Fruit fly (Drosophila melanogaster) whole organism, embryonic: Measurements from ENCODE around the gene beta'COP.
A peak's percentile ranks its signal among the peaks of the same experiment; 100 is the strongest.

Experiments
- CG10462 ChIP-seq: fragments of 200-800 bp; sonication (Bioruptor generic); optimal IDR thresholded peaks from 2 replicates; lab custom pipeline; 2016; ENCODE audit warnings: missing biosample characterization, missing genetic modification characterization
- CG12104 ChIP-seq: fragments of 200-800 bp; sonication (Bioruptor generic); optimal IDR thresholded peaks from 3 replicates; lab custom pipeline; 2016; ENCODE audit warnings: missing biosample characterization, missing genetic modification characterization
- CG12219 ChIP-seq: fragments of 200-800 bp; sonication (Bioruptor generic); optimal IDR thresholded peaks from 3 replicates; lab custom pipeline; 2018; ENCODE audit warnings: missing biosample characterization, mild to moderate bottlenecking, missing genetic modification characterization
- CG12659 ChIP-seq: fragments of 200-800 bp; sonication (Bioruptor generic); optimal IDR thresholded peaks from 3 replicates; lab custom pipeline; 2017; ENCODE audit warnings: mild to moderate bottlenecking, missing biosample characterization, missing genetic modification reagents, missing genetic modification characterization
- CG13123 ChIP-seq: fragments of 200-800 bp; sonication (Bioruptor generic); optimal IDR thresholded peaks from 2 replicates; lab custom pipeline; 2016; ENCODE audit warnings: missing biosample characterization, missing genetic modification characterization
- CG15479 ChIP-seq: fragments of 200-800 bp; sonication (Bioruptor generic); optimal IDR thresholded peaks from 3 replicates; lab custom pipeline; 2019; ENCODE audit warnings: missing biosample characterization, mild to moderate bottlenecking, missing genetic modification characterization, moderate library complexity
- CG1647 ChIP-seq: fragments of 200-800 bp; sonication (Bioruptor generic); optimal IDR thresholded peaks from 3 replicates; lab custom pipeline; 2016; ENCODE audit warnings: missing biosample characterization, missing genetic modification characterization
- CG17186 ChIP-seq: fragments of 200-800 bp; sonication (Bioruptor generic); optimal IDR thresholded peaks from 3 replicates; lab custom pipeline; 2017; ENCODE audit warnings: missing biosample characterization, missing genetic modification reagents, missing genetic modification characterization
- CG17829 ChIP-seq: fragments of 200-800 bp; optimal IDR thresholded peaks from 2 replicates; lab custom pipeline; 2019; ENCODE audit warnings: missing biosample characterization, mild to moderate bottlenecking, missing genetic modification characterization, moderate library complexity
- CG31388 ChIP-seq: fragments of 200-800 bp; sonication (Bioruptor generic); optimal IDR thresholded peaks from 2 replicates; lab custom pipeline; 2016; ENCODE audit warnings: missing biosample characterization, missing genetic modification characterization
- CG31441 ChIP-seq: fragments of 200-800 bp; sonication (Bioruptor generic); IDR thresholded peaks from 2 replicates; pipeline ENCODE4 v1.3.6; 2022; ENCODE audit warnings: missing biosample characterization, missing genetic modification characterization
- CG3407 ChIP-seq: fragments of 200-800 bp; sonication (Bioruptor generic); optimal IDR thresholded peaks from 2 replicates; lab custom pipeline; 2018; ENCODE audit warnings: missing biosample characterization, mild to moderate bottlenecking, missing genetic modification characterization
- CG3838 ChIP-seq: fragments of 200-800 bp; sonication (Bioruptor generic); optimal IDR thresholded peaks from 3 replicates; lab custom pipeline; 2016; ENCODE audit warnings: missing biosample characterization, missing genetic modification characterization
- CG4404 ChIP-seq: fragments of 200-800 bp; sonication (Bioruptor generic); IDR thresholded peaks from 2 replicates; pipeline ENCODE4 v1.3.6; 2022; ENCODE audit warnings: missing biosample characterization, missing genetic modification characterization
- CG5953 ChIP-seq: fragments of 200-800 bp; sonication (Bioruptor generic); IDR thresholded peaks from 2 replicates; pipeline ENCODE4 v1.3.6; 2022; ENCODE audit warnings: missing biosample characterization, missing genetic modification characterization
- CG6654 ChIP-seq: fragments of 200-800 bp; sonication (Bioruptor generic); optimal IDR thresholded peaks from 2 replicates; lab custom pipeline; 2017; ENCODE audit warnings: missing biosample characterization, mild to moderate bottlenecking, missing genetic modification characterization
- CG7745 ChIP-seq: fragments of 200-800 bp; sonication (Bioruptor generic); optimal IDR thresholded peaks from 2 replicates; lab custom pipeline; 2018; ENCODE audit warnings: missing biosample characterization, mild to moderate bottlenecking, missing genetic modification characterization, moderate library complexity
- CG7928 ChIP-seq: fragments of 200-800 bp; sonication (Bioruptor generic); optimal IDR thresholded peaks from 2 replicates; lab custom pipeline; 2017; ENCODE audit warnings: missing biosample characterization, mild to moderate bottlenecking, missing genetic modification characterization
- CG8924 ChIP-seq: fragments of 200-800 bp; optimal IDR thresholded peaks from 3 replicates; lab custom pipeline; 2019; ENCODE audit warnings: missing biosample characterization, mild to moderate bottlenecking, missing genetic modification characterization, moderate library complexity
- Camta ChIP-seq: fragments of 200-800 bp; sonication (Bioruptor generic); optimal IDR thresholded peaks from 2 replicates; lab custom pipeline; 2016; ENCODE audit warnings: missing biosample characterization, missing genetic modification characterization
- Chrac-16 ChIP-seq: fragments of 200-800 bp; sonication (Bioruptor generic); optimal IDR thresholded peaks from 3 replicates; lab custom pipeline; 2016; ENCODE audit warnings: missing biosample characterization, missing genetic modification characterization
- Dad ChIP-seq: fragments of 200-800 bp; sonication (Bioruptor generic); optimal IDR thresholded peaks from 3 replicates; lab custom pipeline; 2016; ENCODE audit warnings: missing biosample characterization, missing genetic modification characterization
- Dp ChIP-seq: fragments of 200-800 bp; sonication (Bioruptor generic); optimal IDR thresholded peaks from 2 replicates; lab custom pipeline; 2018; ENCODE audit warnings: missing biosample characterization, mild to moderate bottlenecking, missing genetic modification characterization, moderate library complexity
- Hey ChIP-seq: fragments of 200-800 bp; sonication (Bioruptor generic); optimal IDR thresholded peaks from 3 replicates; lab custom pipeline; 2018; ENCODE audit warnings: missing biosample characterization, mild to moderate bottlenecking, missing genetic modification characterization
- Jarid2 ChIP-seq: fragments of 200-800 bp; sonication (Bioruptor generic); optimal IDR thresholded peaks from 3 replicates; lab custom pipeline; 2017; ENCODE audit warnings: mild to moderate bottlenecking, missing biosample characterization, missing genetic modification reagents, missing genetic modification characterization
- NfI ChIP-seq: fragments of 200-800 bp; sonication (Bioruptor generic); optimal IDR thresholded peaks from 3 replicates; lab custom pipeline; 2018; ENCODE audit warnings: missing biosample characterization, mild to moderate bottlenecking, missing genetic modification characterization, moderate library complexity
- PHDP ChIP-seq: fragments of 200-800 bp; sonication (Bioruptor generic); optimal IDR thresholded peaks from 3 replicates; lab custom pipeline; 2018; ENCODE audit warnings: missing biosample characterization, mild to moderate bottlenecking, missing genetic modification characterization, moderate library complexity
- Ravus ChIP-seq: fragments of 200-800 bp; sonication (Bioruptor generic); IDR thresholded peaks from 2 replicates; pipeline ENCODE4 v1.3.6; 2022; ENCODE audit warnings: missing biosample characterization, missing genetic modification characterization
- Stat92E ChIP-seq, 3 experiments: fragments of >200 bp in 2 of 3; fragments of 200-800 bp in 1 of 3; sonication (Bioruptor generic) in 1 of 3; optimal IDR thresholded peaks; 2 replicates each; lab custom pipeline; 2017 to 2019; ENCODE audit warnings: missing biosample characterization in 3 of 3, missing genetic modification characterization in 3 of 3, mild to moderate bottlenecking in 1 of 3, moderate library complexity in 1 of 3
- Taf1 ChIP-seq: fragments of 200-800 bp; sonication (Bioruptor generic); IDR thresholded peaks from 2 replicates; pipeline ENCODE4 v1.3.6; 2022; ENCODE audit warnings: missing biosample characterization, missing genetic modification characterization
- amos ChIP-seq: fragments of 200-800 bp; sonication (Bioruptor generic); IDR thresholded peaks from 2 replicates; pipeline ENCODE4 v1.3.6; 2022; ENCODE audit warnings: missing biosample characterization, missing genetic modification characterization; ENCODE audit not compliant: partially characterized antibody
- bab2 ChIP-seq: fragments of 200-800 bp; sonication (Bioruptor generic); optimal IDR thresholded peaks from 2 replicates; lab custom pipeline; 2016; ENCODE audit warnings: missing biosample characterization, missing genetic modification characterization
- bcd ChIP-seq: fragments of 200-800 bp; sonication (Bioruptor generic); optimal IDR thresholded peaks from 2 replicates; lab custom pipeline; 2017; ENCODE audit warnings: missing biosample characterization, mild to moderate bottlenecking, missing genetic modification characterization
- cas ChIP-seq: fragments of 200-800 bp; sonication (Bioruptor generic); IDR thresholded peaks from 2 replicates; pipeline ENCODE4 v1.3.6; 2022; ENCODE audit warnings: missing biosample characterization, missing genetic modification characterization
- chn ChIP-seq: fragments of 200-800 bp; sonication (Bioruptor generic); optimal IDR thresholded peaks from 2 replicates; lab custom pipeline; 2016; ENCODE audit warnings: missing biosample characterization, missing genetic modification characterization
- da ChIP-seq: fragments of 200-800 bp; sonication (Bioruptor generic); optimal IDR thresholded peaks from 2 replicates; lab custom pipeline; 2016; ENCODE audit warnings: missing biosample characterization, missing genetic modification characterization
- ems ChIP-seq: fragments of 200-800 bp; sonication (Bioruptor generic); optimal IDR thresholded peaks from 3 replicates; lab custom pipeline; 2016; ENCODE audit warnings: missing biosample characterization, missing genetic modification characterization
- fd64A ChIP-seq: fragments of 200-800 bp; sonication (Bioruptor generic); optimal IDR thresholded peaks from 3 replicates; lab custom pipeline; 2018; ENCODE audit warnings: missing biosample characterization, mild to moderate bottlenecking, missing genetic modification characterization
- ind ChIP-seq: fragments of 200-800 bp; sonication (Bioruptor generic); optimal IDR thresholded peaks from 3 replicates; lab custom pipeline; 2016; ENCODE audit warnings: missing biosample characterization, missing genetic modification characterization
- klu ChIP-seq: fragments of 200-800 bp; sonication (Bioruptor generic); IDR thresholded peaks from 2 replicates; pipeline ENCODE4 v1.3.6; 2022; ENCODE audit warnings: missing biosample characterization, missing genetic modification characterization
- lbe ChIP-seq: fragments of 200-800 bp; sonication (Bioruptor generic); optimal IDR thresholded peaks from 2 replicates; lab custom pipeline; 2016; ENCODE audit warnings: missing biosample characterization, mild to moderate bottlenecking, missing genetic modification characterization
- odd ChIP-seq: fragments of 200-800 bp; sonication (Bioruptor generic); optimal IDR thresholded peaks from 2 replicates; lab custom pipeline; 2017; ENCODE audit warnings: missing biosample characterization, mild to moderate bottlenecking, missing genetic modification characterization
- onecut ChIP-seq: fragments of 200-800 bp; sonication (Bioruptor generic); IDR thresholded peaks from 2 replicates; pipeline ENCODE4 v1.3.6; 2022; ENCODE audit warnings: missing biosample characterization, missing genetic modification characterization
- otp ChIP-seq: fragments of 200-800 bp; sonication (Bioruptor generic); IDR thresholded peaks from 3 replicates; pipeline ENCODE4, ENCODE4 v1.3.6; 2022; ENCODE audit warnings: missing biosample characterization, missing genetic modification characterization
- pzg ChIP-seq: fragments of 200-800 bp; sonication (Bioruptor generic); optimal IDR thresholded peaks from 3 replicates; lab custom pipeline; 2018; ENCODE audit warnings: missing biosample characterization, mild to moderate bottlenecking, missing genetic modification characterization, moderate library complexity
- sens ChIP-seq: fragments of 200-800 bp; sonication (Bioruptor generic); peaks from one replicate; lab custom pipeline; 2016; ENCODE audit warnings: missing biosample characterization, missing genetic modification characterization
- sisA ChIP-seq: fragments of 200-800 bp; sonication (Bioruptor generic); IDR thresholded peaks from 2 replicates; pipeline ENCODE4 v1.3.6; 2022; ENCODE audit warnings: missing biosample characterization, missing genetic modification characterization
- slbo ChIP-seq: fragments of 200-800 bp; sonication (Bioruptor generic); IDR thresholded peaks from 2 replicates; pipeline ENCODE4 v1.3.6; 2022; ENCODE audit warnings: missing biosample characterization, missing genetic modification characterization
- so ChIP-seq: fragments of 200-800 bp; sonication (Bioruptor generic); IDR thresholded peaks from 3 replicates; pipeline ENCODE4 v1.3.6; 2022; ENCODE audit warnings: missing biosample characterization, missing genetic modification characterization
- tin ChIP-seq: fragments of 200-800 bp; sonication (Bioruptor generic); optimal IDR thresholded peaks from 3 replicates; lab custom pipeline; 2016; ENCODE audit warnings: missing biosample characterization, missing genetic modification characterization
- trem ChIP-seq: fragments of 200-800 bp; optimal IDR thresholded peaks from 3 replicates; lab custom pipeline; 2019; ENCODE audit warnings: missing biosample characterization, mild to moderate bottlenecking, missing genetic modification characterization, moderate library complexity
- twi ChIP-seq: fragments of 200-800 bp; optimal IDR thresholded peaks from 2 replicates; lab custom pipeline; 2019; ENCODE audit warnings: missing biosample characterization, mild to moderate bottlenecking, missing genetic modification characterization, moderate library complexity

The beta'COP gene

DNA sequence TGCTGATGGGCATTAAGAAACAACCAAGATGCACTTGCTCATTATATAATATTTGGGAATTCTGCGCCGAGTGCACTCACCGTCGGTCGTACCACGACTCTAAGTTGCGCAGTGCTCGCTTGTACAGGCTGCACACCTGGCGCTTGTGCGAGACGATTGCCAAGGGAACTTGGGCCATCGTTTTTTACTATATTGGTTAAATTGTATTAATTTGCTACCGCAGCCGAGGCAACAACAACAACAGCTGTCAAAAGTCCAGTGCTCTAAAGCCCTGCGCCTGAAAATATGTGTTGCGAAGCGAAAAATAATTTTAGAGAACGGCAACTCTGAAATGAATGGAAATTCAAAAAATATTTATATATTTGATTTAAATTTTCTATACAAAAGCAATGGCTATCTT lies 7.9 kb upstream of the beta'COP start, which contains the start of gene ND-B22 (continued):
- TF ChIP-seq CG8924 (tag; lab: Kevin White, UChicago) (peak; percentile 32), Hey (tag; lab: Kevin White, UChicago) (no peak), CG12219 (GFP tag; lab: Kevin White, UChicago) (no peak), sens (GFP tag; lab: Kevin White, UChicago) (peak; percentile 64), so (GFP tag; lab: Robert Waterston, UW) (no peak), CG17829 (peak; percentile 31), CG3838 (no peak), chn (GFP tag; lab: Kevin White, UChicago) (peak; percentile 30), bcd (GFP tag; lab: Kevin White, UChicago) (peak; percentile 37), klu (GFP tag; lab: Robert Waterston, UW) (no peak), otp (GFP tag; lab: Robert Waterston, UW) (no peak), CG5953 (GFP tag; lab: Robert Waterston, UW) (no peak), CG13123 (GFP tag; lab: Kevin White, UChicago) (no peak), odd (peak; percentile 32), fd64A (GFP tag; lab: Kevin White, UChicago) (no peak), twi (tag; lab: Kevin White, UChicago) (peak; percentile 12), CG7928 (GFP tag; lab: Kevin White, UChicago) (no peak), CG12659 (GFP tag; lab: Kevin White, UChicago) (peak; percentile 76), CG31388 (GFP tag; lab: Kevin White, UChicago) (no peak), onecut (GFP tag; lab: Robert Waterston, UW) (no peak), cas (GFP tag; lab: Robert Waterston, UW) (no peak), CG10462 (GFP tag; lab: Kevin White, UChicago) (no peak), CG17186 (GFP tag; lab: Kevin White, UChicago) (no peak), Camta (GFP tag; lab: Kevin White, UChicago) (no peak), lbe (GFP tag; lab: Kevin White, UChicago) (peak; percentile 56), trem (peak; percentile 39), CG7745 (tag; lab: Kevin White, UChicago) (no peak), tin (GFP tag; lab: Kevin White, UChicago) (peak; percentile 46), ems (GFP tag; lab: Kevin White, UChicago) (peak; percentile 26), CG31441 (peak; percentile 39; the same call in 1 of the 2 replicates), CG12104 (no peak), sisA (GFP tag; lab: Robert Waterston, UW) (no peak), Dp (GFP tag; lab: Kevin White, UChicago) (peak; percentile 88), Dad (GFP tag; lab: Kevin White, UChicago) (peak; percentile 50), da (no peak), CG4404 (GFP tag; lab: Robert Waterston, UW) (no peak), NfI (peak; percentile 68), PHDP (tag; lab: Kevin White, UChicago) (peak; percentile 24), amos (GFP tag; lab: Robert Waterston, UW) (peak; percentile 30; the same call in 1 of the 2 replicates), Taf1 (GFP tag; lab: Robert Waterston, UW) (no peak), ind (GFP tag; lab: Kevin White, UChicago) (peak; percentile 46), Chrac-16 (GFP tag; lab: Kevin White, UChicago) (peak; percentile 15), CG6654 (GFP tag; lab: Kevin White, UChicago) (no peak), bab2 (GFP tag; lab: Kevin White, UChicago) (peak; percentile 6), CG1647 (peak; percentile 54), Jarid2 (GFP tag; lab: Kevin White, UChicago) (no peak), slbo (GFP tag; lab: Robert Waterston, UW) (peak; percentile 69), pzg (GFP tag; lab: Kevin White, UChicago) (peak; percentile 76), CG3407 (GFP tag; lab: Kevin White, UChicago) (peak; percentile 26), CG15479 (no peak), Stat92E (GFP tag; optimal IDR thresholded peaks at IDR 0.05; lab: Kevin White, UChicago) (no peak), Ravus (GFP tag; lab: Robert Waterston, UW) (no peak)
